Fruit fly (Drosophila melanogaster) whole organism, pupa: ENCODE measurements around the gene Polr2F.

Experiments used
- CG12605 ChIP-seq: fragments of 200-800 bp; sonication (Bioruptor generic); IDR thresholded peaks from 2 replicates; pipeline ENCODE4 v1.3.6; 2022; ENCODE audit warnings: missing biosample characterization, missing genetic modification characterization
- CG14655 ChIP-seq: fragments of 200-800 bp; sonication (Bioruptor generic); optimal IDR thresholded peaks from 3 replicates; lab custom pipeline; 2017; ENCODE audit warnings: mild to moderate bottlenecking, missing biosample characterization, missing genetic modification reagents, missing genetic modification characterization
- CG15710 ChIP-seq: fragments of 200-800 bp; sonication (Bioruptor generic); optimal IDR thresholded peaks from 2 replicates; lab custom pipeline; 2018; ENCODE audit warnings: missing biosample characterization, mild to moderate bottlenecking, missing genetic modification characterization, moderate library complexity
- CG32121 ChIP-seq: fragments of 200-800 bp; sonication (Bioruptor generic); IDR thresholded peaks from 2 replicates; pipeline ENCODE4 v1.3.6; 2022; ENCODE audit warnings: missing biosample characterization, missing genetic modification characterization
- CG8159 ChIP-seq: fragments of 200-800 bp; sonication (Bioruptor generic); optimal IDR thresholded peaks from 3 replicates; lab custom pipeline; 2018; ENCODE audit warnings: missing biosample characterization, mild to moderate bottlenecking, missing genetic modification characterization, moderate library complexity
- CG8301 ChIP-seq: fragments of 200-800 bp; sonication (Bioruptor generic); optimal IDR thresholded peaks from 2 replicates; lab custom pipeline; 2018; ENCODE audit warnings: missing biosample characterization, mild to moderate bottlenecking, missing genetic modification characterization
- Snoo ChIP-seq: fragments of 200-800 bp; sonication (Bioruptor generic); optimal IDR thresholded peaks from 3 replicates; lab custom pipeline; 2017; ENCODE audit warnings: missing biosample characterization, mild to moderate bottlenecking, missing genetic modification characterization, inconsistent platforms

dm6 chr3R:5414147-5414748, 42.7 kb downstream of the Polr2F start, which contains the start of gene CG14669:
- no peak for TF ChIP-seq CG12605 (GFP tag; lab: Robert Waterston, UW)
- TF ChIP-seq CG15710 (tag; lab: Kevin White, UChicago) = no peak
- TF ChIP-seq CG14655 = no peak
- no peak for TF ChIP-seq CG8301 (tag; lab: Kevin White, UChicago)
- TF ChIP-seq Snoo (tag; lab: Kevin White, UChicago) = no peak
- TF ChIP-seq CG8159 (tag; lab: Kevin White, UChicago) = no peak
- no peak for TF ChIP-seq CG32121 (GFP tag; lab: Robert Waterston, UW)
